Fruit fly (Drosophila melanogaster) whole organism, prepupa: Measurements from ENCODE around the gene CecA1.

ENCODE experiments used
- CG10669 ChIP-seq: fragments of 200-800 bp; sonication (Bioruptor generic); optimal IDR thresholded peaks from 3 replicates; lab custom pipeline; 2018; ENCODE audit warnings: missing biosample characterization, mild to moderate bottlenecking, missing genetic modification characterization, moderate library complexity
- CG11294 ChIP-seq: fragments of 200-800 bp; sonication (Bioruptor generic); IDR thresholded peaks from 2 replicates; pipeline ENCODE4 v1.3.6; 2022; ENCODE audit warnings: missing biosample characterization, missing genetic modification characterization
- CG11902 ChIP-seq: fragments of 200-800 bp; sonication (Bioruptor generic); optimal IDR thresholded peaks from 3 replicates; lab custom pipeline; 2016; ENCODE audit warnings: missing biosample characterization, missing genetic modification characterization
- CG3032 ChIP-seq: fragments of 200-800 bp; optimal IDR thresholded peaks from 2 replicates; lab custom pipeline; 2019; ENCODE audit warnings: missing biosample characterization, mild to moderate bottlenecking, missing genetic modification characterization, moderate library complexity
- CG6792 ChIP-seq: fragments of 200-800 bp; sonication (Bioruptor generic); optimal IDR thresholded peaks from 3 replicates; lab custom pipeline; 2016; ENCODE audit warnings: missing biosample characterization, missing genetic modification characterization
- CG7368 ChIP-seq: fragments of 200-800 bp; sonication (Bioruptor generic); optimal IDR thresholded peaks from 3 replicates; lab custom pipeline; 2016; ENCODE audit warnings: missing biosample characterization, missing genetic modification characterization
- CG8319 ChIP-seq: fragments of 200-800 bp; sonication (Bioruptor generic); optimal IDR thresholded peaks from 3 replicates; lab custom pipeline; 2016; ENCODE audit warnings: missing biosample characterization, missing genetic modification characterization
- CG8632 ChIP-seq: fragments of 200-800 bp; sonication (Bioruptor generic); optimal IDR thresholded peaks from 3 replicates; lab custom pipeline; 2016; ENCODE audit warnings: missing biosample characterization, missing genetic modification characterization
- Eip75B ChIP-seq: fragments of 200-800 bp; sonication (Bioruptor generic); optimal IDR thresholded peaks from 3 replicates; lab custom pipeline; 2016; ENCODE audit warnings: missing biosample characterization, missing genetic modification characterization
- Eip78C ChIP-seq: fragments of 200-800 bp; sonication (Bioruptor generic); peaks from one replicate; lab custom pipeline; 2016; ENCODE audit warnings: missing biosample characterization, missing genetic modification characterization
- Hr38 ChIP-seq: sonication (Bioruptor generic); optimal IDR thresholded peaks from 2 replicates; lab custom pipeline; 2016; ENCODE audit warnings: missing biosample characterization, missing genetic modification characterization
- Hr39 ChIP-seq: fragments of 200-800 bp; sonication (Bioruptor generic); optimal IDR thresholded peaks from 2 replicates; lab custom pipeline; 2016; ENCODE audit warnings: missing biosample characterization, missing genetic modification characterization
- Hr4 ChIP-seq: fragments of 200-800 bp; sonication (Bioruptor generic); optimal IDR thresholded peaks from 3 replicates; lab custom pipeline; 2016; ENCODE audit warnings: missing biosample characterization, missing genetic modification characterization
- OdsH ChIP-seq: fragments of 200-800 bp; sonication (Bioruptor generic); optimal IDR thresholded peaks from 3 replicates; lab custom pipeline; 2016; ENCODE audit warnings: missing biosample characterization, missing genetic modification characterization
- Smox ChIP-seq: fragments of 200-800 bp; sonication (Bioruptor generic); optimal IDR thresholded peaks from 3 replicates; lab custom pipeline; 2016; ENCODE audit warnings: missing biosample characterization, missing genetic modification characterization
- Sox102F ChIP-seq: fragments of 200-800 bp; sonication (Bioruptor generic); optimal IDR thresholded peaks from 2 replicates; lab custom pipeline; 2016; ENCODE audit warnings: missing biosample characterization, mild to moderate bottlenecking, missing genetic modification characterization
- achi ChIP-seq: fragments of 200-800 bp; sonication (Bioruptor generic); optimal IDR thresholded peaks from 3 replicates; lab custom pipeline; 2016; ENCODE audit warnings: missing biosample characterization, missing genetic modification characterization
- acj6 ChIP-seq: fragments of 200-800 bp; sonication (Bioruptor generic); optimal IDR thresholded peaks from 3 replicates; lab custom pipeline; 2016; ENCODE audit warnings: missing biosample characterization, missing genetic modification characterization
- cyc ChIP-seq: fragments of 200-800 bp; sonication (Bioruptor generic); optimal IDR thresholded peaks from 3 replicates; lab custom pipeline; 2016; ENCODE audit warnings: missing biosample characterization, missing genetic modification characterization
- dsx ChIP-seq: fragments of 200-800 bp; optimal IDR thresholded peaks from 3 replicates; lab custom pipeline; 2019; ENCODE audit warnings: missing biosample characterization, mild to moderate bottlenecking, missing genetic modification characterization, moderate library complexity; ENCODE audit not compliant: poor library complexity, severe bottlenecking
- esn ChIP-seq: fragments of 200-800 bp; sonication (Bioruptor generic); optimal IDR thresholded peaks from 2 replicates; lab custom pipeline; 2016; ENCODE audit warnings: missing biosample characterization, mild to moderate bottlenecking, missing genetic modification characterization, moderate library complexity
- fd59A ChIP-seq: fragments of 200-800 bp; sonication (Bioruptor generic); optimal IDR thresholded peaks from 2 replicates; lab custom pipeline; 2017; ENCODE audit warnings: missing biosample characterization, mild to moderate bottlenecking, missing genetic modification characterization, missing genetic modification reagents
- fd85E ChIP-seq: fragments of 200-800 bp; sonication (Bioruptor generic); optimal IDR thresholded peaks from 3 replicates; lab custom pipeline; 2016; ENCODE audit warnings: missing biosample characterization, missing genetic modification characterization
- fkh ChIP-seq: fragments of 200-800 bp; sonication (Bioruptor generic); optimal IDR thresholded peaks from 3 replicates; lab custom pipeline; 2017; ENCODE audit warnings: missing biosample characterization, mild to moderate bottlenecking, missing genetic modification characterization, moderate library complexity
- lz ChIP-seq: fragments of 200-800 bp; sonication (Bioruptor generic); optimal IDR thresholded peaks from 3 replicates; lab custom pipeline; 2016; ENCODE audit warnings: missing biosample characterization, missing genetic modification characterization
- net ChIP-seq: fragments of 200-800 bp; sonication (Bioruptor generic); optimal IDR thresholded peaks from 3 replicates; lab custom pipeline; 2016; ENCODE audit warnings: missing biosample characterization, missing genetic modification characterization
- pdm3 ChIP-seq: fragments of 200-800 bp; sonication (Bioruptor generic); optimal IDR thresholded peaks from 3 replicates; lab custom pipeline; 2016; ENCODE audit warnings: missing biosample characterization, missing genetic modification characterization
- salr ChIP-seq, 2 experiments: fragments of 200-800 bp; sonication (Bioruptor generic); optimal IDR thresholded peaks; 3 replicates each; lab custom pipeline; 2016 to 2018; ENCODE audit warnings: missing biosample characterization in 2 of 2, missing genetic modification characterization in 2 of 2, mild to moderate bottlenecking in 1 of 2
- ss ChIP-seq, 2 experiments: fragments of 200-800 bp; sonication (Bioruptor generic); optimal IDR thresholded peaks; 2 replicates in 1 of 2; 3 replicates in 1 of 2; lab custom pipeline; 2017 to 2018; ENCODE audit warnings: mild to moderate bottlenecking in 2 of 2, missing biosample characterization in 2 of 2, missing genetic modification characterization in 2 of 2, moderate library complexity in 1 of 2
- svp ChIP-seq: fragments of 200-800 bp; sonication (Bioruptor generic); peaks from one replicate; lab custom pipeline; 2016; ENCODE audit warnings: missing biosample characterization, missing genetic modification characterization
- vri ChIP-seq: fragments of 200-800 bp; sonication (Bioruptor generic); optimal IDR thresholded peaks from 3 replicates; lab custom pipeline; 2016; ENCODE audit warnings: missing biosample characterization, mild to moderate bottlenecking, missing genetic modification characterization

The CecA1 gene

DNA sequence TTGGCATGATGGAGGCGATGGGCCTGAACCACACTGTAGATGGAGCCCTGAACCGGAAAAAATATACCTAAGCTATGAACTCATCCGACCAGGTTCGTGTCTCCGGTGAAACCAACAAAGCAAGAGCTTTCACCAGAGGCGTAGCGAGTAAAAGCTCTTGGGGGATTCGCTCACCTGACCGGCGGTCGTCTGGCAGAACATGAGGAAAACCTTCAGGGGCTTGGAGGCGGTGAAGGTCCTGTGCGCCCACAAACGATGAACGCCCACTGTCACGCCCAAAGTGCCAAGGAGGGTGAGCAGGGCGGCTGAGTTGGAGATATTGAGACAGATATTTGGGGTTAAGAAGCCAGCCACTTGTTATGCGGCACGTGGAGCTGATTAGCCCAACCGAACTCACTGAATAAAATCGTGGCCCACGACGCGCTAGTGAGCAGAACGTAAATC is 15.0 kb upstream of the CecA1 start (continued):
- TF ChIP-seq Eip78C (GFP tag; lab: Kevin White, UChicago) (no peak), pdm3 (GFP tag; lab: Kevin White, UChicago) (peak; percentile 40), fd59A (GFP tag; lab: Kevin White, UChicago) (no peak), lz (GFP tag; lab: Kevin White, UChicago) (peak; percentile 44), OdsH (GFP tag; lab: Kevin White, UChicago) (peak; percentile 17), esn (GFP tag; lab: Kevin White, UChicago) (peak; percentile 20), CG11902 (GFP tag; lab: Kevin White, UChicago) (no peak), Hr39 (GFP tag; lab: Kevin White, UChicago) (peak; percentile 26), achi (peak; percentile 6)
- TF ChIP-seq, all 60 proteins: peak for 18

DNA sequence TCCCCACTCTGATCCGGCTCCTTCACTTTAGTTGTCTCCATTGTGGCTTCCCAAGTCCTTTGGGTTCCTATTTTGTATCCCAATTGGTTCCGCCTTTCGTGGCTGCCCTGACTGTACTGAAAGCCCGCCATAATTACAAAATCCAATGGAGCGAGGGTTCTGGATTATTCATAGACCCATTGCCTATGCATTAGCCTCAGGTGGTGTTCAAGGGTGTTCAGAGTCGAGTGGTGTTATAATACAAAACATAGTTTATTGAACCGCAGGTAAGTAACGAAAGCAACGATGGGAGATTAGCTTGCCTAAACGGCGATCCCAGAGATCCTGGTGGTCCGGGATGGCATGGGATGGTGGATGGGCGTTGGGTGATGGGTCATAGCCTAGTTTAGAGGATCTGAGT is 14.5 kb upstream of the CecA1 start, which contains the start of gene CG15531:
TSS of gene CG15531 (minus strand) at position 101 of the 400 bp plus-strand sequence.
- TF ChIP-seq fd85E (GFP tag; lab: Kevin White, UChicago) (no peak), CG11294 (no peak), acj6 (GFP tag; lab: Kevin White, UChicago) (no peak), Hr4 (GFP tag; lab: Kevin White, UChicago) (no peak), vri (GFP tag; lab: Kevin White, UChicago) (no peak), achi (no peak), CG10669 (GFP tag; lab: Kevin White, UChicago) (no peak), lz (GFP tag; lab: Kevin White, UChicago) (no peak), CG6792 (GFP tag; lab: Kevin White, UChicago) (no peak), svp (GFP tag; lab: Kevin White, UChicago) (no peak), net (GFP tag; lab: Kevin White, UChicago) (no peak), salr (GFP tag; optimal IDR thresholded peaks at IDR 0.05; lab: Kevin White, UChicago) (no peak), Hr38 (GFP tag; lab: Kevin White, UChicago) (no peak), CG3032 (no peak), CG8632 (GFP tag; lab: Kevin White, UChicago) (no peak)

DNA sequence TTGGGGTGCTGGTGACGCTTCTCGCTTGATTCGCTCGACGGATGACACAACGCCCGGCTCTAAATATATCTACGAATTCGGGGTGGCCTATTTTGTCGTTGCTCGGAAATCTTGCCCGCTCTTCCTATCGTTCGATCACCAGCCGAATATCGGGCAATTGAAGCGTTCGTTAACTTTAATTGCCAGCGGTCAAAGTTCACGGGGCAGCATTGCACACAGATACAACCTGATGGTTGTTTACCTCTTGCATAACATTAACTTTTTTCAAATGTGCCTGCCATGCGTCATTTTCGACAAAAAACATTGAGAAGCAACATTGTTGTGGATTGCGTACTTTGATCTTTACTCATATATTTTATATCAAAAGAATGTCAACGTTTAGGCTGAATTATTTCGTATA is 12.9 kb upstream of the CecA1 start:
- no peak for TF ChIP-seq CG8319 (GFP tag; lab: Kevin White, UChicago)
- no peak for TF ChIP-seq Smox (GFP tag; lab: Kevin White, UChicago)
- no peak for TF ChIP-seq cyc (GFP tag; lab: Kevin White, UChicago)
- no peak for TF ChIP-seq OdsH (GFP tag; lab: Kevin White, UChicago)
- no peak for TF ChIP-seq Sox102F (GFP tag; lab: Kevin White, UChicago)
- no peak for TF ChIP-seq net (GFP tag; lab: Kevin White, UChicago)
- TF ChIP-seq CG7368, result no peak
- no peak for TF ChIP-seq Eip75B (GFP tag; lab: Kevin White, UChicago)
- TF ChIP-seq ss (GFP tag; optimal IDR thresholded peaks at IDR 0.05; lab: Kevin White, UChicago), result no peak
- TF ChIP-seq dsx (GFP tag; lab: Kevin White, UChicago), result no peak
- no peak for TF ChIP-seq salr (GFP tag; optimal IDR thresholded peaks at IDR 0.05; lab: Kevin White, UChicago)

dm6 chr3R:30198793-30199192 is 11.9 kb upstream of the CecA1 start:
- TF ChIP-seq CG8632 (GFP tag; lab: Kevin White, UChicago), result no peak
- no peak for TF ChIP-seq Hr4 (GFP tag; lab: Kevin White, UChicago)
- TF ChIP-seq fkh (GFP tag; lab: Kevin White, UChicago), result peak; percentile 85

- TF ChIP-seq fkh (GFP tag; lab: Kevin White, UChicago) (peak; percentile 5), Eip78C (GFP tag; lab: Kevin White, UChicago) (peak; percentile 5), vri (GFP tag; lab: Kevin White, UChicago) (peak; percentile 91), acj6 (GFP tag; lab: Kevin White, UChicago) (no peak)
Observed at dm6 chr3R:30200091-30200698, 10.5 kb upstream of the CecA1 start.
